Fruit fly (Drosophila melanogaster) whole organism, embryonic: ENCODE data around the gene CG43680.

ENCODE experiments used
- Antp ChIP-seq: fragments of 200-800 bp; sonication (Bioruptor generic); optimal IDR thresholded peaks from 3 replicates; lab custom pipeline; 2016; ENCODE audit warnings: missing biosample characterization, missing genetic modification characterization
- CG10267 ChIP-seq: fragments of 200-800 bp; sonication (Bioruptor generic); optimal IDR thresholded peaks from 2 replicates; lab custom pipeline; 2018; ENCODE audit warnings: missing biosample characterization, mild to moderate bottlenecking, missing genetic modification characterization, moderate library complexity
- CG11504 ChIP-seq: fragments of 200-800 bp; sonication (Bioruptor generic); optimal IDR thresholded peaks from 3 replicates; lab custom pipeline; 2019; ENCODE audit warnings: missing biosample characterization, mild to moderate bottlenecking, missing genetic modification characterization, moderate library complexity
- CG12071 ChIP-seq: fragments of 200-800 bp; sonication (Bioruptor generic); optimal IDR thresholded peaks from 3 replicates; lab custom pipeline; 2018; ENCODE audit warnings: missing biosample characterization, mild to moderate bottlenecking, missing genetic modification characterization
- CG12391 ChIP-seq: fragments of 200-800 bp; sonication (Bioruptor generic); optimal IDR thresholded peaks from 3 replicates; lab custom pipeline; 2018; ENCODE audit warnings: missing biosample characterization, mild to moderate bottlenecking, missing genetic modification characterization, moderate library complexity
- CG12769 ChIP-seq: fragments of 200-800 bp; sonication (Bioruptor generic); optimal IDR thresholded peaks from 2 replicates; lab custom pipeline; 2019; ENCODE audit warnings: missing biosample characterization, mild to moderate bottlenecking, missing genetic modification characterization, moderate library complexity
- CG13287 ChIP-seq: fragments of 200-800 bp; sonication (Bioruptor generic); IDR thresholded peaks from 2 replicates; pipeline ENCODE4 v1.3.6; 2022; ENCODE audit warnings: missing biosample characterization, missing genetic modification characterization; ENCODE audit not compliant: partially characterized antibody
- CG13296 ChIP-seq: fragments of 200-800 bp; sonication (Bioruptor generic); optimal IDR thresholded peaks from 3 replicates; lab custom pipeline; 2018; ENCODE audit warnings: missing biosample characterization, mild to moderate bottlenecking, missing genetic modification characterization
- CG15514 ChIP-seq: fragments of 200-800 bp; sonication (Bioruptor generic); optimal IDR thresholded peaks from 3 replicates; lab custom pipeline; 2017; ENCODE audit warnings: missing biosample characterization, missing genetic modification characterization, mild to moderate bottlenecking, moderate library complexity, missing genetic modification reagents
- CG17186 ChIP-seq: fragments of 200-800 bp; sonication (Bioruptor generic); optimal IDR thresholded peaks from 3 replicates; lab custom pipeline; 2017; ENCODE audit warnings: missing biosample characterization, missing genetic modification reagents, missing genetic modification characterization
- CG17359 ChIP-seq: fragments of 200-800 bp; sonication (Bioruptor generic); optimal IDR thresholded peaks from 3 replicates; lab custom pipeline; 2018; ENCODE audit warnings: missing biosample characterization, mild to moderate bottlenecking, missing genetic modification characterization, moderate library complexity
- CG18011 ChIP-seq: fragments of 200-800 bp; sonication (Bioruptor generic); optimal IDR thresholded peaks from 2 replicates; lab custom pipeline; 2017; ENCODE audit warnings: missing biosample characterization, missing genetic modification characterization, mild to moderate bottlenecking, moderate library complexity, missing genotype
- CG30020 ChIP-seq: fragments of 200-800 bp; optimal IDR thresholded peaks from 2 replicates; lab custom pipeline; 2019; ENCODE audit warnings: missing biosample characterization, mild to moderate bottlenecking, missing genetic modification characterization, moderate library complexity
- CG31365 ChIP-seq: fragments of 200-800 bp; sonication (Bioruptor generic); optimal IDR thresholded peaks from 2 replicates; lab custom pipeline; 2018; ENCODE audit warnings: missing biosample characterization, mild to moderate bottlenecking, missing genetic modification characterization
- CG34376 ChIP-seq: fragments of 200-800 bp; sonication (Bioruptor generic); optimal IDR thresholded peaks from 2 replicates; lab custom pipeline; 2018; ENCODE audit warnings: missing biosample characterization, mild to moderate bottlenecking, missing genetic modification characterization
- CG3995 ChIP-seq: fragments of 200-800 bp; sonication (Bioruptor generic); optimal IDR thresholded peaks from 3 replicates; lab custom pipeline; 2016; ENCODE audit warnings: missing biosample characterization, missing genetic modification characterization
- CG7786 ChIP-seq: fragments of 200-800 bp; sonication (Bioruptor generic); optimal IDR thresholded peaks from 2 replicates; lab custom pipeline; 2016; ENCODE audit warnings: missing biosample characterization, missing genetic modification characterization
- CG7987 ChIP-seq: fragments of 200-800 bp; sonication (Bioruptor generic); optimal IDR thresholded peaks from 2 replicates; lab custom pipeline; 2018; ENCODE audit warnings: missing biosample characterization, mild to moderate bottlenecking, missing genetic modification characterization, moderate library complexity
- CG8290 ChIP-seq, 3 experiments: fragments of 200-800 bp; sonication (Bioruptor generic); optimal IDR thresholded peaks; 2 replicates each; lab custom pipeline; 2016 to 2019; ENCODE audit warnings: missing biosample characterization in 3 of 3, missing genetic modification characterization in 3 of 3, mild to moderate bottlenecking in 2 of 3, moderate library complexity in 1 of 3
- CG9932 ChIP-seq: fragments of 200-800 bp; sonication (Bioruptor generic); IDR thresholded peaks from 2 replicates; pipeline ENCODE4 v1.3.6; 2022; ENCODE audit warnings: missing biosample characterization, missing genetic modification characterization
- Chrac-16 ChIP-seq: fragments of 200-800 bp; sonication (Bioruptor generic); optimal IDR thresholded peaks from 3 replicates; lab custom pipeline; 2016; ENCODE audit warnings: missing biosample characterization, missing genetic modification characterization
- E2f2 ChIP-seq: fragments of 200-800 bp; sonication (Bioruptor generic); IDR thresholded peaks from 2 replicates; pipeline ENCODE4 v1.3.6; 2022; ENCODE audit warnings: missing biosample characterization, missing genetic modification characterization
- Ets65A ChIP-seq: fragments of 200-800 bp; sonication (Bioruptor generic); peaks from one replicate; lab custom pipeline; 2016; ENCODE audit warnings: missing biosample characterization, missing genetic modification characterization
- Ets97D ChIP-seq: fragments of 200-800 bp; sonication (Bioruptor generic); optimal IDR thresholded peaks from 3 replicates; lab custom pipeline; 2016; ENCODE audit warnings: missing biosample characterization, missing genetic modification characterization
- Hmr ChIP-seq: fragments of 200-800 bp; sonication (Bioruptor generic); optimal IDR thresholded peaks from 3 replicates; lab custom pipeline; 2017; ENCODE audit warnings: mild to moderate bottlenecking, missing biosample characterization, missing genetic modification reagents, missing genetic modification characterization
- Hsf ChIP-seq: fragments of 200-800 bp; sonication (Bioruptor generic); optimal IDR thresholded peaks from 3 replicates; lab custom pipeline; 2016; ENCODE audit warnings: missing biosample characterization, missing genetic modification characterization
- MBD-R2 ChIP-seq: fragments of 200-800 bp; sonication (Bioruptor generic); IDR thresholded peaks from 2 replicates; pipeline ENCODE4 v1.3.6; 2022; ENCODE audit warnings: missing biosample characterization, missing genetic modification characterization
- Max ChIP-seq: fragments of 200-800 bp; sonication (Bioruptor generic); optimal IDR thresholded peaks from 2 replicates; lab custom pipeline; 2016; ENCODE audit warnings: missing biosample characterization, mild to moderate bottlenecking, missing genetic modification characterization
- Med ChIP-seq: fragments of 200-800 bp; sonication (Bioruptor generic); peaks from one replicate; lab custom pipeline; 2016; ENCODE audit warnings: missing biosample characterization, missing genetic modification characterization, mild to moderate bottlenecking, inconsistent platforms, moderate library complexity
- Myb ChIP-seq: fragments of 200-800 bp; sonication (Bioruptor generic); optimal IDR thresholded peaks from 2 replicates; lab custom pipeline; 2016; ENCODE audit warnings: missing biosample characterization, missing genetic modification characterization
- Rfx ChIP-seq: fragments of 200-800 bp; sonication (Bioruptor generic); IDR thresholded peaks from 2 replicates; pipeline ENCODE4 v1.3.6; 2022; ENCODE audit warnings: missing biosample characterization, missing genetic modification characterization
- Sry-δ ChIP-seq: fragments of 200-800 bp; sonication (Bioruptor generic); optimal IDR thresholded peaks from 2 replicates; lab custom pipeline; 2016; ENCODE audit warnings: missing biosample characterization, missing genetic modification characterization
- bigmax ChIP-seq: fragments of 200-800 bp; sonication (Bioruptor generic); optimal IDR thresholded peaks from 2 replicates; lab custom pipeline; 2018; ENCODE audit warnings: missing biosample characterization, mild to moderate bottlenecking, missing genetic modification characterization
- ems ChIP-seq: fragments of 200-800 bp; sonication (Bioruptor generic); optimal IDR thresholded peaks from 3 replicates; lab custom pipeline; 2016; ENCODE audit warnings: missing biosample characterization, missing genetic modification characterization
- inv ChIP-seq: fragments of 200-800 bp; sonication (Bioruptor generic); IDR thresholded peaks from 2 replicates; pipeline ENCODE4 v1.3.6; 2022; ENCODE audit warnings: missing biosample characterization, missing genetic modification characterization; ENCODE audit not compliant: partially characterized antibody
- jigr1 ChIP-seq: fragments of 200-800 bp; sonication (Bioruptor generic); IDR thresholded peaks from 3 replicates; pipeline ENCODE4 v1.3.6; 2022; ENCODE audit warnings: missing biosample characterization, missing genetic modification characterization
- lab ChIP-seq: fragments of 200-800 bp; sonication (Bioruptor generic); optimal IDR thresholded peaks from 3 replicates; lab custom pipeline; 2017; ENCODE audit warnings: missing biosample characterization, missing genetic modification characterization, mild to moderate bottlenecking, moderate library complexity, missing genetic modification reagents
- mam ChIP-seq: fragments of 200-800 bp; sonication (Bioruptor generic); optimal IDR thresholded peaks from 3 replicates; lab custom pipeline; 2016; ENCODE audit warnings: missing biosample characterization, missing genetic modification characterization
- nau ChIP-seq: fragments of 200-800 bp; sonication (Bioruptor generic); optimal IDR thresholded peaks from 3 replicates; lab custom pipeline; 2017; ENCODE audit warnings: missing biosample characterization, mild to moderate bottlenecking, missing genetic modification characterization, missing genetic modification reagents
- peb ChIP-seq: fragments of 200-800 bp; sonication (Bioruptor generic); IDR thresholded peaks from 2 replicates; pipeline ENCODE4 v1.3.6; 2022; ENCODE audit warnings: missing biosample characterization, missing genetic modification characterization
- pzg ChIP-seq: fragments of 200-800 bp; sonication (Bioruptor generic); optimal IDR thresholded peaks from 3 replicates; lab custom pipeline; 2018; ENCODE audit warnings: missing biosample characterization, mild to moderate bottlenecking, missing genetic modification characterization, moderate library complexity
- ro ChIP-seq: fragments of 200-800 bp; sonication (Bioruptor generic); IDR thresholded peaks from 2 replicates; pipeline ENCODE4 v1.3.6; 2022; ENCODE audit warnings: missing biosample characterization, missing genetic modification characterization
- row ChIP-seq: fragments of 200-800 bp; sonication (Bioruptor generic); IDR thresholded peaks from 3 replicates; pipeline ENCODE4 v1.3.6; 2022; ENCODE audit warnings: missing biosample characterization, missing genetic modification characterization
- shn ChIP-seq: fragments of 200-800 bp; sonication (Bioruptor generic); optimal IDR thresholded peaks from 3 replicates; lab custom pipeline; 2016; ENCODE audit warnings: missing biosample characterization, missing genetic modification characterization
- stwl ChIP-seq: fragments of 200-800 bp; sonication (Bioruptor generic); optimal IDR thresholded peaks from 3 replicates; lab custom pipeline; 2018; ENCODE audit warnings: missing biosample characterization, mild to moderate bottlenecking, missing genetic modification characterization, moderate library complexity
- tap ChIP-seq: fragments of 200-800 bp; optimal IDR thresholded peaks from 3 replicates; lab custom pipeline; 2019; ENCODE audit warnings: missing biosample characterization, mild to moderate bottlenecking, missing genetic modification characterization, moderate library complexity
- vvl ChIP-seq: fragments of 200-800 bp; sonication (Bioruptor generic); IDR thresholded peaks from 2 replicates; pipeline ENCODE4 v1.3.6; 2022; ENCODE audit warnings: missing biosample characterization, missing genetic modification characterization
- z ChIP-seq: fragments of 200-800 bp; sonication (Bioruptor generic); IDR thresholded peaks from 3 replicates; pipeline ENCODE4 v1.3.6; 2022; ENCODE audit warnings: missing biosample characterization, missing genetic modification characterization

The CG43680 gene

dm6 chr3L:15097878-15098520 is 44.8 kb upstream of the CG43680 start, which contains the start of gene Ctps (continued):
- TF ChIP-seq CG30020 (tag; lab: Kevin White, UChicago) (no peak), Antp (GFP tag; lab: Kevin White, UChicago) (no peak), CG10267 (tag; lab: Kevin White, UChicago) (peak; percentile 93), peb (0 out of 2 replicates have a peak, but pooled peaks have one; percentile 16), bigmax (GFP tag; lab: Kevin White, UChicago) (peak; percentile 6), Rfx (GFP tag; lab: Robert Waterston, UW) (peak; percentile 33; the same call in 1 of the 2 replicates), CG7786 (GFP tag; lab: Kevin White, UChicago) (peak; percentile 29), Max (GFP tag; lab: Kevin White, UChicago) (peak; percentile 55), stwl (peak; percentile 79), vvl (GFP tag; lab: Robert Waterston, UW) (0 out of 2 replicates have a peak, but pooled peaks have one; percentile 40), mam (peak; percentile 21), CG15514 (GFP tag; lab: Kevin White, UChicago) (peak; percentile 64), row (GFP tag; lab: Robert Waterston, UW) (peak; percentile 38; the same call in 1 of the 3 replicates), shn (GFP tag; lab: Kevin White, UChicago) (peak; percentile 23), CG34376 (peak; percentile 35), Ets65A (GFP tag; lab: Kevin White, UChicago) (peak; percentile 82), CG13287 (GFP tag; lab: Robert Waterston, UW) (peak; percentile 14; the same call in 1 of the 2 replicates), CG11504 (peak; percentile 28), CG12071 (GFP tag; lab: Kevin White, UChicago) (no peak), Hmr (peak; percentile 27), jigr1 (GFP tag; lab: Robert Waterston, UW) (no peak), ems (GFP tag; lab: Kevin White, UChicago) (peak; percentile 11), Hsf (GFP tag; lab: Kevin White, UChicago) (peak; percentile 3), CG31365 (tag; lab: Kevin White, UChicago) (no peak), MBD-R2 (GFP tag; lab: Robert Waterston, UW) (peak; percentile 50), CG7987 (GFP tag; lab: Kevin White, UChicago) (no peak), CG12769 (tag; lab: Kevin White, UChicago) (peak; percentile 2), Sry-δ (peak; percentile 15), CG9932 (GFP tag; lab: Robert Waterston, UW) (peak; percentile 17; the same call in 1 of the 2 replicates), E2f2 (GFP tag; lab: Robert Waterston, UW) (peak; percentile 90), CG8290 (GFP tag; optimal IDR thresholded peaks at IDR 0.05; lab: Kevin White, UChicago) (no peak), CG8290 (tag; optimal IDR thresholded peaks at IDR 0.05; lab: Kevin White, UChicago) (peak in 1 of 2 experiments; percentile 61), pzg (GFP tag; lab: Kevin White, UChicago) (peak; percentile 75), CG13296 (GFP tag; lab: Kevin White, UChicago) (peak; percentile 35), nau (GFP tag; lab: Kevin White, UChicago) (peak; percentile 25), ro (no peak), CG17186 (peak; percentile 30), CG17359 (tag; lab: Kevin White, UChicago) (peak; percentile 34), lab (peak; percentile 24), CG12391 (tag; lab: Kevin White, UChicago) (peak; percentile 41), Chrac-16 (GFP tag; lab: Kevin White, UChicago) (peak; percentile 16), Myb (GFP tag; lab: Kevin White, UChicago) (peak; percentile 43), Med (peak; percentile 91), z (GFP tag; lab: Robert Waterston, UW) (0 out of 3 replicates have a peak, but pooled peaks have one; percentile 7), Ets97D (GFP tag; lab: Kevin White, UChicago) (peak; percentile 62), tap (no peak), inv (GFP tag; lab: Robert Waterston, UW) (no peak), CG3995 (peak; percentile 31), CG18011 (no peak)
